Worm (Caenorhabditis elegans) whole organism, early embryonic: ENCODE data around the gene ZK686.3.

ENCODE experiments used
- F13C5.2 ChIP-seq: sonication (generic microtip); optimal IDR thresholded peaks from 2 replicates; lab custom pipeline; 2017; ENCODE audit warnings: mild to moderate bottlenecking, missing genetic modification characterization, inconsistent platforms, missing compliant biosample characterization
- aly-1 ChIP-seq: sonication (generic microtip); optimal IDR thresholded peaks from 2 replicates; lab custom pipeline; 2016; ENCODE audit warnings: missing genetic modification characterization, missing compliant biosample characterization
- ama-1 ChIP-seq: fragments of 150-350 bp; optimal IDR thresholded peaks from 2 replicates; lab custom pipeline; 2014
- ceh-13 ChIP-seq: fragments of 200-800 bp; sonication (Bioruptor generic); optimal IDR thresholded peaks from 2 replicates; lab custom pipeline; 2018; ENCODE audit warnings: mild to moderate bottlenecking, missing genetic modification characterization, missing compliant biosample characterization
- ets-7 ChIP-seq: sonication (generic microtip); optimal IDR thresholded peaks from 2 replicates; lab custom pipeline; 2016; ENCODE audit warnings: missing genotype, missing genetic modification characterization, missing compliant biosample characterization
- flt-1 ChIP-seq: fragments of 200-800 bp; sonication (Bioruptor generic); IDR thresholded peaks from 2 replicates; pipeline ENCODE4 v1.3.6; 2022; ENCODE audit warnings: missing genetic modification characterization, missing compliant biosample characterization
- hnd-1 ChIP-seq: sonication (generic microtip); optimal IDR thresholded peaks from 2 replicates; lab custom pipeline; 2016; ENCODE audit warnings: missing genetic modification characterization, missing compliant biosample characterization
- tra-4 ChIP-seq: sonication (generic microtip); optimal IDR thresholded peaks from 2 replicates; lab custom pipeline; 2017; ENCODE audit warnings: missing genetic modification characterization, missing compliant biosample characterization

- TF ChIP-seq flt-1 (GFP tag; lab: Robert Waterston, UW) (no peak), ama-1 (no peak), hnd-1 (tag; lab: Kevin White, UChicago) (no peak), ets-7 (no peak), ceh-13 (GFP tag; lab: Kevin White, UChicago) (no peak), aly-1 (tag; lab: Kevin White, UChicago) (no peak), tra-4 (no peak), F13C5.2 (no peak)
Measured at ce11 chrIII:7762250-7762649, 6.6 kb downstream of the ZK686.3 start.
